Fruit fly (Drosophila melanogaster): ENCODE measurements around the gene ImpL1.

DNA sequence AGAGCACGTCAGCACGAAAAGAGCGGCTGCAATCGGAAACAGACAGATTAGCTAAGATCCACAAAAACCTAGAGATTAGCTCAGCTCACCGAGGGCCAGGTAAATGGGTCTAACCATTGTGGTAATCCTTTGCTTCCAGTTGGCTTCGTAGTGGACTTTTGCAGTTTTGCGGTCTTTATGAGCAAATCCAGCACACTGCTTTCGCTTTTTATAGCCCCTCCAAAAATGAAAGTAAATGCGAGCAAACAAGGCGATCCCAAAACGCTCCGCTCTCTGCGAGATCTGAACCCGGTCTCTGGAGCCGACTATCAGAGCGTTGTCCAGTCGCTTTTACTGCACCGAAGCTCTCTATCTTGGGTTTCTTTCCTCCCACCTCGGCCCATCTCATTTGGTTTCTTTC is 1.4 kb upstream of the ImpL1 start, which contains the start of gene CG14107:
- TF ChIP-seq Crg-1 (GFP tag; optimal IDR thresholded peaks at IDR 0.05), result no peak
- TF ChIP-seq ovo (GFP tag; optimal IDR thresholded peaks at IDR 0.05), result no peak
- TF ChIP-seq bab1 (GFP tag; optimal IDR thresholded peaks at IDR 0.05), result no peak
- TF ChIP-seq CG5204 (GFP tag; optimal IDR thresholded peaks at IDR 0.05), result no peak
- TF ChIP-seq cnc (optimal IDR thresholded peaks at IDR 0.05), result no peak
- no peak for TF ChIP-seq CG7101 (tag; optimal IDR thresholded peaks at IDR 0.05)
- no peak for TF ChIP-seq kay (GFP tag; ENCODE audit: borderline replicate concordance)
- TF ChIP-seq Hr96 (GFP tag; optimal IDR thresholded peaks at IDR 0.05), result no peak
- TF ChIP-seq cic (GFP tag; optimal IDR thresholded peaks at IDR 0.05), result no peak
- no peak for TF ChIP-seq tj (GFP tag; optimal IDR thresholded peaks at IDR 0.05)
- TF ChIP-seq CG1620 (GFP tag; optimal IDR thresholded peaks at IDR 0.05), result no peak
